Fruit fly (Drosophila melanogaster) whole organism, embryonic: Measurements from ENCODE around the gene CG43347.

Experiments used
- BtbVII ChIP-seq: fragments of 200-800 bp; sonication (Bioruptor generic); optimal IDR thresholded peaks from 3 replicates; lab custom pipeline; 2017; ENCODE audit warnings: missing biosample characterization, mild to moderate bottlenecking, missing genetic modification characterization
- C15 ChIP-seq: fragments of 200-800 bp; sonication (Bioruptor generic); IDR thresholded peaks from 3 replicates; pipeline ENCODE4 v1.3.6; 2022; ENCODE audit warnings: missing biosample characterization, missing genetic modification characterization
- CG10209 ChIP-seq: fragments of 200-800 bp; sonication (Bioruptor generic); optimal IDR thresholded peaks from 3 replicates; lab custom pipeline; 2017; ENCODE audit warnings: missing biosample characterization, mild to moderate bottlenecking, missing genetic modification characterization, missing genetic modification reagents
- CG10267 ChIP-seq: fragments of 200-800 bp; sonication (Bioruptor generic); optimal IDR thresholded peaks from 2 replicates; lab custom pipeline; 2018; ENCODE audit warnings: missing biosample characterization, mild to moderate bottlenecking, missing genetic modification characterization, moderate library complexity
- CG11560 ChIP-seq: fragments of 200-800 bp; sonication (Bioruptor generic); IDR thresholded peaks from 3 replicates; pipeline ENCODE4 v1.3.6; 2022; ENCODE audit warnings: missing biosample characterization, missing genetic modification characterization
- CG12104 ChIP-seq: fragments of 200-800 bp; sonication (Bioruptor generic); optimal IDR thresholded peaks from 3 replicates; lab custom pipeline; 2016; ENCODE audit warnings: missing biosample characterization, missing genetic modification characterization
- CG12769 ChIP-seq: fragments of 200-800 bp; sonication (Bioruptor generic); optimal IDR thresholded peaks from 2 replicates; lab custom pipeline; 2019; ENCODE audit warnings: missing biosample characterization, mild to moderate bottlenecking, missing genetic modification characterization, moderate library complexity
- CG13287 ChIP-seq: fragments of 200-800 bp; sonication (Bioruptor generic); IDR thresholded peaks from 2 replicates; pipeline ENCODE4 v1.3.6; 2022; ENCODE audit warnings: missing biosample characterization, missing genetic modification characterization; ENCODE audit not compliant: partially characterized antibody
- CG13894 ChIP-seq: fragments of 200-800 bp; sonication (Bioruptor generic); optimal IDR thresholded peaks from 3 replicates; lab custom pipeline; 2018; ENCODE audit warnings: missing biosample characterization, mild to moderate bottlenecking, missing genetic modification characterization, moderate library complexity
- CG15696 ChIP-seq: fragments of 200-800 bp; sonication (Bioruptor generic); optimal IDR thresholded peaks from 2 replicates; lab custom pipeline; 2019; ENCODE audit warnings: missing biosample characterization, mild to moderate bottlenecking, missing genetic modification characterization, moderate library complexity
- CG17186 ChIP-seq: fragments of 200-800 bp; sonication (Bioruptor generic); optimal IDR thresholded peaks from 3 replicates; lab custom pipeline; 2017; ENCODE audit warnings: missing biosample characterization, missing genetic modification reagents, missing genetic modification characterization
- CG17802 ChIP-seq: fragments of 200-800 bp; sonication (Bioruptor generic); optimal IDR thresholded peaks from 2 replicates; lab custom pipeline; 2018; ENCODE audit warnings: missing biosample characterization, mild to moderate bottlenecking, missing genetic modification characterization, moderate library complexity
- CG17912 ChIP-seq: fragments of 200-800 bp; sonication (Bioruptor generic); optimal IDR thresholded peaks from 2 replicates; lab custom pipeline; 2018; ENCODE audit warnings: missing biosample characterization, mild to moderate bottlenecking, missing genetic modification characterization
- CG32772 ChIP-seq: fragments of 200-800 bp; sonication (Bioruptor generic); IDR thresholded peaks from 2 replicates; pipeline ENCODE4 v1.3.6; 2022; ENCODE audit warnings: missing biosample characterization, missing genetic modification characterization
- CG4360 ChIP-seq: fragments of 200-800 bp; sonication (Bioruptor generic); IDR thresholded peaks from 2 replicates; pipeline ENCODE4 v1.3.6; 2022; ENCODE audit warnings: missing biosample characterization, missing genetic modification characterization
- CG5180 ChIP-seq: fragments of 200-800 bp; sonication (Bioruptor generic); optimal IDR thresholded peaks from 3 replicates; lab custom pipeline; 2017; ENCODE audit warnings: missing biosample characterization, missing genetic modification characterization, mild to moderate bottlenecking, moderate library complexity, missing genetic modification reagents
- CG7357 ChIP-seq: fragments of 200-800 bp; sonication (Bioruptor generic); IDR thresholded peaks from 3 replicates; pipeline ENCODE4 v1.3.6; 2022; ENCODE audit warnings: missing biosample characterization, missing genetic modification characterization
- CG7372 ChIP-seq: fragments of 200-800 bp; sonication (Bioruptor generic); IDR thresholded peaks from 2 replicates; pipeline ENCODE4 v1.3.6; 2022; ENCODE audit warnings: missing biosample characterization, missing genetic modification characterization
- CG9215 ChIP-seq: fragments of 200-800 bp; sonication (Bioruptor generic); IDR thresholded peaks from 2 replicates; pipeline ENCODE4 v1.3.6; 2022; ENCODE audit warnings: missing biosample characterization, missing genetic modification characterization
- CG9817 ChIP-seq: fragments of 200-800 bp; sonication (Bioruptor generic); optimal IDR thresholded peaks from 2 replicates; lab custom pipeline; 2018; ENCODE audit warnings: missing biosample characterization, mild to moderate bottlenecking, missing genetic modification characterization, moderate library complexity
- CHES-1-like ChIP-seq: fragments of 200-800 bp; sonication (Bioruptor generic); optimal IDR thresholded peaks from 2 replicates; lab custom pipeline; 2016; ENCODE audit warnings: missing biosample characterization, missing genetic modification characterization
- CoRest ChIP-seq: fragments of 200-800 bp; sonication (Bioruptor generic); optimal IDR thresholded peaks from 3 replicates; lab custom pipeline; 2018; ENCODE audit warnings: missing biosample characterization, mild to moderate bottlenecking, missing genetic modification characterization, moderate library complexity
- Dll ChIP-seq: fragments of 200-800 bp; sonication (Bioruptor generic); IDR thresholded peaks from 4 replicates; pipeline ENCODE4 v1.3.6; 2022; ENCODE audit warnings: missing biosample characterization, missing genetic modification characterization; ENCODE audit not compliant: partially characterized antibody
- H2.0 ChIP-seq: fragments of 200-800 bp; sonication (Bioruptor generic); IDR thresholded peaks from 2 replicates; pipeline ENCODE4 v1.3.6; 2022; ENCODE audit warnings: missing biosample characterization, missing genetic modification characterization
- Kr ChIP-seq: fragments of 200-800 bp; sonication (Bioruptor generic); optimal IDR thresholded peaks from 2 replicates; lab custom pipeline; 2017; ENCODE audit warnings: missing biosample characterization, mild to moderate bottlenecking, missing genetic modification characterization
- Lhr ChIP-seq: fragments of 200-800 bp; sonication (Bioruptor generic); optimal IDR thresholded peaks from 3 replicates; lab custom pipeline; 2017; ENCODE audit warnings: mild to moderate bottlenecking, missing biosample characterization, missing genetic modification reagents, missing genetic modification characterization
- Meics ChIP-seq: fragments of 200-800 bp; sonication (Bioruptor generic); optimal IDR thresholded peaks from 2 replicates; lab custom pipeline; 2017; ENCODE audit warnings: missing biosample characterization, mild to moderate bottlenecking, missing genetic modification characterization
- NC2α ChIP-seq: fragments of 200-800 bp; sonication (Bioruptor generic); optimal IDR thresholded peaks from 2 replicates; lab custom pipeline; 2016; ENCODE audit warnings: missing biosample characterization, missing genetic modification characterization
- Nf-YB ChIP-seq: fragments of 200-800 bp; sonication (Bioruptor generic); optimal IDR thresholded peaks from 3 replicates; lab custom pipeline; 2019; ENCODE audit warnings: missing biosample characterization, mild to moderate bottlenecking, missing genetic modification characterization, moderate library complexity
- Ptx1 ChIP-seq: fragments of 200-800 bp; sonication (Bioruptor generic); IDR thresholded peaks from 2 replicates; pipeline ENCODE4 v1.3.6; 2022; ENCODE audit warnings: missing biosample characterization, missing genetic modification characterization
- TFAM ChIP-seq: fragments of 200-800 bp; sonication (Bioruptor generic); optimal IDR thresholded peaks from 2 replicates; lab custom pipeline; 2017; ENCODE audit warnings: missing biosample characterization, missing genetic modification characterization, inconsistent platforms
- Trl ChIP-seq, 3 experiments: fragments of >200 bp in 2 of 3; fragments of 200-800 bp in 1 of 3; sonication (Bioruptor generic) in 1 of 3; optimal IDR thresholded peaks; 2 replicates in 1 of 3; 3 replicates in 2 of 3; lab custom pipeline; 2016 to 2017; ENCODE audit warnings: missing biosample characterization in 1 of 3, missing genetic modification characterization in 1 of 3
- crc ChIP-seq: fragments of 200-800 bp; sonication (Bioruptor generic); optimal IDR thresholded peaks from 2 replicates; lab custom pipeline; 2016; ENCODE audit warnings: missing biosample characterization, missing genetic modification characterization
- crol ChIP-seq: fragments of 200-800 bp; sonication (Bioruptor generic); IDR thresholded peaks from 2 replicates; pipeline ENCODE4 v1.3.6; 2022; ENCODE audit warnings: missing biosample characterization, missing genetic modification characterization
- cwo ChIP-seq: fragments of 200-800 bp; sonication (Bioruptor generic); optimal IDR thresholded peaks from 3 replicates; lab custom pipeline; 2017; ENCODE audit warnings: missing biosample characterization, missing genetic modification characterization, mild to moderate bottlenecking, moderate library complexity, missing genetic modification reagents
- dysf ChIP-seq: fragments of 200-800 bp; sonication (Bioruptor generic); IDR thresholded peaks from 3 replicates; pipeline ENCODE4 v1.3.6; 2022; ENCODE audit warnings: missing biosample characterization, missing genetic modification characterization
- h ChIP-seq: fragments of >200 bp; optimal IDR thresholded peaks from 2 replicates; lab custom pipeline; 2017
- ind ChIP-seq: fragments of 200-800 bp; sonication (Bioruptor generic); optimal IDR thresholded peaks from 3 replicates; lab custom pipeline; 2016; ENCODE audit warnings: missing biosample characterization, missing genetic modification characterization
- klu ChIP-seq: fragments of 200-800 bp; sonication (Bioruptor generic); IDR thresholded peaks from 2 replicates; pipeline ENCODE4 v1.3.6; 2022; ENCODE audit warnings: missing biosample characterization, missing genetic modification characterization
- knrl ChIP-seq: fragments of 200-800 bp; sonication (Bioruptor generic); IDR thresholded peaks from 3 replicates; pipeline ENCODE4 v1.3.6; 2022; ENCODE audit warnings: missing biosample characterization, missing genetic modification characterization; ENCODE audit not compliant: partially characterized antibody
- lilli ChIP-seq: fragments of 200-800 bp; sonication (Bioruptor generic); optimal IDR thresholded peaks from 3 replicates; lab custom pipeline; 2016; ENCODE audit warnings: missing biosample characterization, missing genetic modification characterization
- pho ChIP-seq: fragments of 200-800 bp; sonication (Bioruptor generic); optimal IDR thresholded peaks from 2 replicates; lab custom pipeline; 2016; ENCODE audit warnings: missing biosample characterization, missing genetic modification characterization
- psq ChIP-seq: fragments of 200-800 bp; sonication (Bioruptor generic); optimal IDR thresholded peaks from 2 replicates; lab custom pipeline; 2017; ENCODE audit warnings: missing biosample characterization, missing genetic modification characterization
- repo ChIP-seq: fragments of 200-800 bp; sonication (Bioruptor generic); optimal IDR thresholded peaks from 2 replicates; lab custom pipeline; 2016; ENCODE audit warnings: missing biosample characterization, missing genetic modification characterization
- sima ChIP-seq: fragments of 200-800 bp; sonication (Bioruptor generic); optimal IDR thresholded peaks from 2 replicates; lab custom pipeline; 2016; ENCODE audit warnings: missing biosample characterization, missing genetic modification characterization
- sisA ChIP-seq: fragments of 200-800 bp; sonication (Bioruptor generic); IDR thresholded peaks from 2 replicates; pipeline ENCODE4 v1.3.6; 2022; ENCODE audit warnings: missing biosample characterization, missing genetic modification characterization
- slou ChIP-seq: fragments of 200-800 bp; sonication (Bioruptor generic); optimal IDR thresholded peaks from 3 replicates; lab custom pipeline; 2016; ENCODE audit warnings: missing biosample characterization, missing genetic modification characterization
- toy ChIP-seq: fragments of 200-800 bp; sonication (Bioruptor generic); IDR thresholded peaks from 2 replicates; pipeline ENCODE4 v1.3.6; 2022; ENCODE audit warnings: missing biosample characterization, missing genetic modification characterization
- trh ChIP-seq: fragments of 200-800 bp; sonication (Bioruptor generic); optimal IDR thresholded peaks from 2 replicates; lab custom pipeline; 2016; ENCODE audit warnings: missing biosample characterization, missing genetic modification characterization

Gene CG43347

DNA sequence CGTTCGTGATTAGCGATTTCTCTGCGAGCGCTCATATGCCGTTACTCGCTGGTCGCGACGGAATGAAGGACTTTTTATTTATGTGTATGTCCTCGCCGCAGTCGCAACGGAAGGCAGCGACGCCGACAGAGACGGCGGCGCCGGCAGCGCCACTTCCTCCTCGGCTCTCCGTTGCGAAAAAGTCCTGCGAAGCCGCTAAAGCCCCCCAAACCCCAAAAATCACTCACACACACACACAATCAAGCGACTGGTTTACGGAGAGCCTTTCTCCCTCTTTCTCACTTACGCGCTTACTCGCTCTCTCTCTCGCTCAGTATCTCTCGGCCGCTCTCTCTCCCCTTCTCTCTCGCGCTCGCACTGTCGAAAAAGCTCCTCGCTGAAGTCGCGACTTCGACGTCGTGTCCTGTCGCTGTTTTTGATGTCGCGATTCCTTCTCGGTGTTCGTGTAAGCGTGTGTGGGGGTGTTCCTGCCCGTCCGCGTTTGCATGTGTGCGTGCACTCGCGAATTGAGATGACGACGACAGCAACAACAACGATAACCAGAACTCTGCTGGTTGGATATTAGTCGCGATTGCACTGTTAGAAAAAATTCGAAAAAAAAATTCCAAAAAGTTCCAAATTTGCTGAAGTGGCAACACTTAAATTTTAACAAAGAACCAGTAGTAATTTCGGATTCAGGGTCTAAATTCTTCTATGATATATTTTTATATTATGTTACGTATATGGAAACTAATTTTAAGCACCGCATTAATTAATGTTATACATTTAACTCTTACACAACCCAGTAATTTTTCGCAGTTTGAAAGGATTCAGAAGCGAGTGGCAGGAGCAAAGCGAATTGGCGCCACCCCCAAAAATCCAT is at the start of gene CG43347 (continued):
- TF ChIP-seq Nf-YB, result peak; percentile 29
- TF ChIP-seq CG17912 (GFP tag; lab: Kevin White, UChicago), result no peak
- TF ChIP-seq TFAM, result no peak
- peak; percentile 47 for TF ChIP-seq slou (GFP tag; lab: Kevin White, UChicago)
- peak; percentile 81 for TF ChIP-seq CG13894 (tag; lab: Kevin White, UChicago)
- no peak for TF ChIP-seq trh
- TF ChIP-seq Dll (GFP tag; lab: Robert Waterston, UW), result no peak
- peak; percentile 70 for TF ChIP-seq CG10209 (GFP tag; lab: Kevin White, UChicago)
- TF ChIP-seq CG4360 (GFP tag; lab: Robert Waterston, UW), result no peak
- TF ChIP-seq CG9215 (GFP tag; lab: Robert Waterston, UW), result peak; percentile 66
- TF ChIP-seq Kr (GFP tag; lab: Kevin White, UChicago), result no peak
- TF ChIP-seq crol, result peak; percentile 63
- no peak for TF ChIP-seq knrl (GFP tag; lab: Robert Waterston, UW)
- no peak for TF ChIP-seq Lhr (GFP tag; lab: Kevin White, UChicago)
- TF ChIP-seq CG9817 (tag; lab: Kevin White, UChicago), result peak; percentile 55
- no peak for TF ChIP-seq psq (GFP tag; lab: Kevin White, UChicago)
- peak; percentile 59 for TF ChIP-seq lilli (GFP tag; lab: Kevin White, UChicago)
- TF ChIP-seq Meics (GFP tag; lab: Kevin White, UChicago), result peak; percentile 85
- TF ChIP-seq C15, result 0 out of 3 replicates have a peak, but pooled peaks have one; percentile 20
- TF ChIP-seq dysf (GFP tag; lab: Robert Waterston, UW), result peak; percentile 82
- no peak for TF ChIP-seq crc (GFP tag; lab: Kevin White, UChicago)
- peak; percentile 78 for TF ChIP-seq BtbVII (GFP tag; lab: Kevin White, UChicago)
- peak; percentile 56 for TF ChIP-seq ind
- peak; percentile 22; the same call in 1 of the 2 replicates for TF ChIP-seq H2.0 (GFP tag; lab: Robert Waterston, UW)
- no peak for TF ChIP-seq CG17802 (tag; lab: Kevin White, UChicago)
- peak; percentile 55 for TF ChIP-seq CG5180
- TF ChIP-seq CG11560 (tag; lab: Robert Waterston, UW), result peak; percentile 39; the same call in 1 of the 3 replicates
- peak; percentile 57; the same call in 2 of the 3 replicates for TF ChIP-seq CG7357 (GFP tag; lab: Robert Waterston, UW)
- TF ChIP-seq CG13287 (GFP tag; lab: Robert Waterston, UW), result no peak
- TF ChIP-seq cwo, result peak; percentile 78
- TF ChIP-seq CG12769 (tag; lab: Kevin White, UChicago), result peak; percentile 27
- peak; percentile 47 for TF ChIP-seq CG10267 (tag; lab: Kevin White, UChicago)
- no peak for TF ChIP-seq NC2α (GFP tag; lab: Kevin White, UChicago)
- peak; percentile 11 for TF ChIP-seq CG15696 (tag; lab: Kevin White, UChicago)
- TF ChIP-seq CoRest, result peak; percentile 81
- peak; percentile 46 for TF ChIP-seq pho (GFP tag; lab: Kevin White, UChicago)
- peak; percentile 56 for TF ChIP-seq sisA (GFP tag; lab: Robert Waterston, UW)
- TF ChIP-seq Trl (optimal IDR thresholded peaks at IDR 0.05; lab: Kevin White, UChicago), result peak; percentile 58 to 70
- no peak for TF ChIP-seq Trl (GFP tag; optimal IDR thresholded peaks at IDR 0.05; lab: Kevin White, UChicago)
- TF ChIP-seq CG7372 (GFP tag; lab: Robert Waterston, UW), result peak; percentile 38; the same call in 1 of the 2 replicates
- no peak for TF ChIP-seq toy (GFP tag; lab: Robert Waterston, UW)
- peak; percentile 66 for TF ChIP-seq Ptx1 (GFP tag; lab: Robert Waterston, UW)
- no peak for TF ChIP-seq CG17186 (GFP tag; lab: Kevin White, UChicago)
- TF ChIP-seq h (lab: Kevin White, UChicago), result no peak
- TF ChIP-seq CG12104 (GFP tag; lab: Kevin White, UChicago), result peak; percentile 32
- no peak for TF ChIP-seq CG32772 (GFP tag; lab: Robert Waterston, UW)
- no peak for TF ChIP-seq CHES-1-like
- TF ChIP-seq klu (GFP tag; lab: Robert Waterston, UW), result peak; percentile 46
- no peak for TF ChIP-seq sima
- TF ChIP-seq repo, result no peak
